Fruit fly (Drosophila melanogaster): ENCODE data around the gene CG7024.

The CG7024 gene

dm6 chrX:4686723-4687122 lies 18.4 kb upstream of the CG7024 start, which contains the start of gene Pp2C1 (continued):
- TF ChIP-seq pho (GFP tag; optimal IDR thresholded peaks at IDR 0.05), result peak; percentile 5
- no peak for TF ChIP-seq crc (GFP tag; optimal IDR thresholded peaks at IDR 0.05)
- no peak for TF ChIP-seq fd3F (GFP tag; optimal IDR thresholded peaks at IDR 0.05)
- no peak for TF ChIP-seq CkIIα-i1 (GFP tag; IDR thresholded peaks at IDR 0.05)
- TF ChIP-seq CG12659 (GFP tag; optimal IDR thresholded peaks at IDR 0.05), result peak; percentile 14
- TF ChIP-seq vnd (GFP tag; IDR thresholded peaks at IDR 0.05; ENCODE audit: partially characterized antibody), result peak; percentile 70
- TF ChIP-seq Eip74EF (GFP tag; optimal IDR thresholded peaks at IDR 0.05), result no peak
- TF ChIP-seq tna (GFP tag; IDR thresholded peaks at IDR 0.05; ENCODE audit: partially characterized antibody), result peak; percentile 67
- no peak for TF ChIP-seq Max (GFP tag; optimal IDR thresholded peaks at IDR 0.05)
- no peak for TF ChIP-seq ase (GFP tag; IDR thresholded peaks at IDR 0.05)
- peak; percentile 9 for TF ChIP-seq CG3995 (GFP tag; optimal IDR thresholded peaks at IDR 0.05)
- TF ChIP-seq bcd (GFP tag; optimal IDR thresholded peaks at IDR 0.05), result no peak
- no peak for TF ChIP-seq corto (GFP tag; optimal IDR thresholded peaks at IDR 0.05)
- TF ChIP-seq CG7963 (GFP tag; IDR thresholded peaks at IDR 0.05; ENCODE audit: partially characterized antibody), result peak; percentile 72; the same call in 2 of the 3 replicates
- TF ChIP-seq tup (GFP tag; optimal IDR thresholded peaks at IDR 0.05), result no peak
- no peak for TF ChIP-seq CG5180 (GFP tag; optimal IDR thresholded peaks at IDR 0.05)
- TF ChIP-seq CG13296 (GFP tag; optimal IDR thresholded peaks at IDR 0.05), result no peak
- TF ChIP-seq Oli (tag; optimal IDR thresholded peaks at IDR 0.05), result no peak
- no peak for TF ChIP-seq fu2 (GFP tag; optimal IDR thresholded peaks at IDR 0.05)
- TF ChIP-seq Xbp1 (GFP tag; optimal IDR thresholded peaks at IDR 0.05), result no peak
- no peak for TF ChIP-seq Rx (GFP tag; IDR thresholded peaks at IDR 0.05)
- TF ChIP-seq CG3407 (GFP tag; optimal IDR thresholded peaks at IDR 0.05), result no peak
- TF ChIP-seq CG8478 (optimal IDR thresholded peaks at IDR 0.05), result no peak
- peak; percentile 73 for TF ChIP-seq Sry-δ (GFP tag; optimal IDR thresholded peaks at IDR 0.05)
- no peak for TF ChIP-seq prd (optimal IDR thresholded peaks at IDR 0.05)
- no peak for TF ChIP-seq prd (GFP tag; IDR thresholded peaks at IDR 0.05)
- TF ChIP-seq CG4328 (GFP tag; optimal IDR thresholded peaks at IDR 0.05), result no peak
- no peak for TF ChIP-seq CG6765 (GFP tag; optimal IDR thresholded peaks at IDR 0.05)
- TF ChIP-seq kah (GFP tag; optimal IDR thresholded peaks at IDR 0.05), result no peak
- no peak for TF ChIP-seq Six4 (GFP tag; optimal IDR thresholded peaks at IDR 0.05)
- TF ChIP-seq Hey (tag; optimal IDR thresholded peaks at IDR 0.05), result no peak
- TF ChIP-seq dmrt11E (tag; optimal IDR thresholded peaks at IDR 0.05), result no peak
- no peak for TF ChIP-seq CG17328 (GFP tag; IDR thresholded peaks at IDR 0.05)
- no peak for TF ChIP-seq Ssrp (tag; optimal IDR thresholded peaks at IDR 0.05)
- no peak for TF ChIP-seq zfh2 (GFP tag; optimal IDR thresholded peaks at IDR 0.05)
- no peak for TF ChIP-seq ranshi (GFP tag; IDR thresholded peaks at IDR 0.05)
- no peak for TF ChIP-seq NK7.1 (GFP tag; optimal IDR thresholded peaks at IDR 0.05)
- TF ChIP-seq maf-S (GFP tag; optimal IDR thresholded peaks at IDR 0.05), result no peak
- TF ChIP-seq cas (GFP tag; IDR thresholded peaks at IDR 0.05), result no peak
- TF ChIP-seq Med (GFP tag), result peak; percentile 65
- no peak for TF ChIP-seq CG6175 (GFP tag; IDR thresholded peaks at IDR 0.05)
- peak; percentile 67; the same call in 1 of the 4 replicates for TF ChIP-seq chinmo (GFP tag; IDR thresholded peaks at IDR 0.05; ENCODE audit: partially characterized antibody)
- no peak for TF ChIP-seq CG13123 (GFP tag; optimal IDR thresholded peaks at IDR 0.05)
- TF ChIP-seq btn (GFP tag; optimal IDR thresholded peaks at IDR 0.05), result no peak
- TF ChIP-seq knrl (GFP tag; IDR thresholded peaks at IDR 0.05; ENCODE audit: partially characterized antibody), result peak; percentile 78; the same call in 2 of the 3 replicates
- TF ChIP-seq Dek (tag; optimal IDR thresholded peaks at IDR 0.05), result no peak
- TF ChIP-seq sens-2 (GFP tag; IDR thresholded peaks at IDR 0.05), result no peak
- no peak for TF ChIP-seq Hmr (GFP tag; optimal IDR thresholded peaks at IDR 0.05)
- peak; percentile 7 for TF ChIP-seq CG2120 (GFP tag; optimal IDR thresholded peaks at IDR 0.05)
- peak; percentile 19 for TF ChIP-seq phol (tag; optimal IDR thresholded peaks at IDR 0.05)
- no peak for TF ChIP-seq CG15073 (GFP tag; optimal IDR thresholded peaks at IDR 0.05)
- no peak for TF ChIP-seq Hr3 (GFP tag; optimal IDR thresholded peaks at IDR 0.05)

Measured in whole organism, embryonic.